Worm (Caenorhabditis elegans) whole organism, dauer: Measurements from ENCODE around the gene F57E7.2.
"Not testable (repeated sequence)": the region's sequence is repeated elsewhere in the genome, so short reads cannot be mapped to it uniquely, and the experiment has no call there.

Source experiments
- unc-62 ChIP-seq: sonication (generic microtip); optimal IDR thresholded peaks from 2 replicates; lab custom pipeline; 2017; ENCODE audit warnings: missing biosample characterization, missing genetic modification reagents, missing genetic modification characterization

The F57E7.2 gene

ce11 chrV:16483044-16483443, at the start of gene F57E7.2:
F57E7.2 (minus strand) TSS chrV:16483144.
- TF ChIP-seq unc-62: no peak

- no peak for TF ChIP-seq unc-62
Observed at ce11 chrV:16527796-16528195, 44.9 kb upstream of the F57E7.2 start, which contains the start of gene F36D3.16. F36D3.16 (plus strand) TSS chrV:16528096.

ce11 chrV:16526858-16527257, 43.9 kb upstream of the F57E7.2 start, which contains the start of gene F36D3.8:
F36D3.8 (plus strand) TSS chrV:16527158.
- TF ChIP-seq unc-62: no peak

- TF ChIP-seq unc-62: no peak
Observed at ce11 chrV:16522242-16522641, 39.3 kb upstream of the F57E7.2 start, which contains the start of gene srw-34. srw-34 (minus strand) TSS chrV:16522342.

ce11 chrV:16517619-16518018, 34.7 kb upstream of the F57E7.2 start, which contains the start of gene F36D3.4:
F36D3.4 (minus strand) TSS chrV:16517719.
- TF ChIP-seq unc-62: no peak

ce11 chrV:16515140-16515539, 32.2 kb upstream of the F57E7.2 start, which contains the start of gene F36D3.5:
F36D3.5 (minus strand) TSS chrV:16515240.
- not testable (repeated sequence) for TF ChIP-seq unc-62

ce11 chrV:16508667-16509066, 25.7 kb upstream of the F57E7.2 start, which contains the start of gene srr-3:
srr-3 (minus strand) TSS chrV:16508767.
- TF ChIP-seq unc-62: no peak

ce11 chrV:16506650-16507049, 23.7 kb upstream of the F57E7.2 start:
- TF ChIP-seq unc-62: no peak

- no peak for TF ChIP-seq unc-62
Observed at ce11 chrV:16505828-16506227, 22.9 kb upstream of the F57E7.2 start, which contains the start of gene nhr-54. nhr-54 (minus strand) TSS chrV:16505928.

- TF ChIP-seq unc-62: no peak
Observed at ce11 chrV:16503164-16503563, 20.2 kb upstream of the F57E7.2 start, which contains the start of gene F36D3.14. F36D3.14 (minus strand) TSS chrV:16503264.

- no peak for TF ChIP-seq unc-62
Observed at ce11 chrV:16499006-16499405, 16.1 kb upstream of the F57E7.2 start, which contains the start of gene F36D3.1. F36D3.1 (plus strand) TSS chrV:16499352.

ce11 chrV:16497504-16497903, 14.6 kb upstream of the F57E7.2 start, which contains the start of gene srh-136:
srh-136 (minus strand) TSS chrV:16497596.
- TF ChIP-seq unc-62: no peak

ce11 chrV:16494359-16494758, 11.4 kb upstream of the F57E7.2 start, which contains the start of gene comt-2:
comt-2 (minus strand) TSS chrV:16494489.
- TF ChIP-seq unc-62: no peak

- no peak for TF ChIP-seq unc-62
Observed at ce11 chrV:16488172-16488571, 5.2 kb upstream of the F57E7.2 start, which contains the start of gene sqst-4. sqst-4 (plus strand) TSS chrV:16488472.

- no peak for TF ChIP-seq unc-62
Observed at ce11 chrV:16487474-16487873, 4.5 kb upstream of the F57E7.2 start, which contains the start of gene Y32B12A.5. Y32B12A.5 (minus strand) TSS chrV:16487574.

- no peak for TF ChIP-seq unc-62
Observed at ce11 chrV:16483681-16484080, 737 bp upstream of the F57E7.2 start, which contains the start of gene srh-139. srh-139 (plus strand) TSS chrV:16483981.

ce11 chrV:16480919-16481630, 1.9 kb downstream of the F57E7.2 start, which contains the start of the genes F57E7.4 and spig-6:
F57E7.4 (minus strand) TSS chrV:16481019.
spig-6 (plus strand) TSS chrV:16481580.
- TF ChIP-seq unc-62: no peak
